Worm (Caenorhabditis elegans): ENCODE measurements around the gene nipi-3.

DNA sequence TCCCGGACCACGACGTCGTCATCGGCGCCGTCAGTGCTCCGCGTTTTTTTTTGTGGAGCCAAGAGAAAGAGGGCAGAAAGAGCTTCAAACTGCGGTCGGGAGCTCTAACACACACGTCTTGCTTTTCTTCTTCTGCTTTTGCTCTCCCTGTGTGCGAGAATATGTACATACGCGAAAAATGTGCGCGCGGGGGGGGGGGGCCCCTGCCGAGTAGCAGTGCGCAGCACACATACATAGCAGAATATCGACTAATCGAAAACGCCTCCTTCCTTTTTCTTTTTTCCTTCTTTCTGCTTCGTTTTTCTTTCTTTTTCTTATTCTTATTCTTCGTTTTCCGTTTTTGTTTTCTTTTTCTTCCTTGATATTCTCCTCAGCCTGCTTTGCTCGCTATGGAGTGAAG, 41.1 kb upstream of the nipi-3 start:
- peak; percentile 77 for TF ChIP-seq him-1 (tag; optimal IDR thresholded peaks at IDR 0.05)
- no peak for TF ChIP-seq W03F9.2 (tag; optimal IDR thresholded peaks at IDR 0.05)
- TF ChIP-seq dao-5 (tag; optimal IDR thresholded peaks at IDR 0.05), result no peak

Data from whole organism, L4/young adult.